Worm (Caenorhabditis elegans): Measurements from ENCODE around the gene C25H3.14.

C25H3.14 gene

ce11 chrII:5660736-5661734 is 33.9 kb upstream of the C25H3.14 start, which contains the start of the genes ift-43 and mdt-26 (continued):
- no peak for TF ChIP-seq Y116A8C.19 (tag; optimal IDR thresholded peaks at IDR 0.05; ENCODE audit: borderline replicate concordance)
- peak; percentile 67 for TF ChIP-seq lin-13 (GFP tag; optimal IDR thresholded peaks at IDR 0.05)
- TF ChIP-seq pqm-1 (tag; optimal IDR thresholded peaks at IDR 0.05) = no peak

- TF ChIP-seq ceh-63 (GFP tag; optimal IDR thresholded peaks at IDR 0.05) (no peak), lir-3 (tag; optimal IDR thresholded peaks at IDR 0.05; ENCODE audit: poor library complexity) (peak; percentile 35), tbx-2 (tag; optimal IDR thresholded peaks at IDR 0.05) (peak; percentile 81), nhr-12 (tag; optimal IDR thresholded peaks at IDR 0.05) (no peak), C34B4.2 (tag; optimal IDR thresholded peaks at IDR 0.05) (no peak), blmp-1 (tag; optimal IDR thresholded peaks at IDR 0.05) (peak; percentile 47), nhr-28 (tag; optimal IDR thresholded peaks at IDR 0.05) (no peak), jun-1 (tag; optimal IDR thresholded peaks at IDR 0.05) (peak; percentile 62), ztf-11 (tag; optimal IDR thresholded peaks at IDR 0.05) (peak in 1 of 2 experiments; percentile 77), unc-62 (GFP tag; optimal IDR thresholded peaks at IDR 0.05) (no peak), unc-86 (tag; optimal IDR thresholded peaks at IDR 0.05) (peak; percentile 83), grh-1 (GFP tag; IDR thresholded peaks at IDR 0.05) (peak; percentile 73), tlp-1 (tag; optimal IDR thresholded peaks at IDR 0.05) (no peak), ceh-90 (tag; optimal IDR thresholded peaks at IDR 0.05) (no peak), ama-1 (optimal IDR thresholded peaks at IDR 0.05) (peak; percentile 99), efl-1 (optimal IDR thresholded peaks at IDR 0.05) (peak; percentile 74 to 76), efl-1 (GFP tag; optimal IDR thresholded peaks at IDR 0.05 in 1 of 2) (peak; percentile 54 to 93), fkh-4 (tag; optimal IDR thresholded peaks at IDR 0.05; ENCODE audit: borderline replicate concordance) (peak; percentile 26), fos-1 (tag; optimal IDR thresholded peaks at IDR 0.05) (peak; percentile 84), ceh-8 (GFP tag; optimal IDR thresholded peaks at IDR 0.05) (peak; percentile 21), lin-13 (GFP tag; optimal IDR thresholded peaks at IDR 0.05) (peak; percentile 73), lin-39 (tag; optimal IDR thresholded peaks at IDR 0.05) (no peak), nhr-11 (tag; optimal IDR thresholded peaks at IDR 0.05) (peak; percentile 25), snpc-4 (tag; optimal IDR thresholded peaks at IDR 0.05) (peak; percentile 58), lin-15B (tag; optimal IDR thresholded peaks at IDR 0.05) (no peak), dsc-1 (tag; optimal IDR thresholded peaks at IDR 0.05) (peak; percentile 76), aha-1 (tag; optimal IDR thresholded peaks at IDR 0.05) (no peak), rnt-1 (tag; optimal IDR thresholded peaks at IDR 0.05) (peak; percentile 79), nhr-20 (tag; optimal IDR thresholded peaks at IDR 0.05) (peak; percentile 87), nhr-47 (tag; optimal IDR thresholded peaks at IDR 0.05) (peak; percentile 85), egl-27 (tag; optimal IDR thresholded peaks at IDR 0.05) (peak in 1 of 2 experiments; percentile 2), mdl-1 (tag; optimal IDR thresholded peaks at IDR 0.05) (peak in 1 of 2 experiments; percentile 53), isw-1 (GFP tag; IDR thresholded peaks at IDR 0.05) (peak; percentile 75), sox-4 (tag; optimal IDR thresholded peaks at IDR 0.05) (peak; percentile 48), sptf-1 (tag; optimal IDR thresholded peaks at IDR 0.05) (no peak), hlh-17 (GFP tag; optimal IDR thresholded peaks at IDR 0.05; ENCODE audit: borderline replicate concordance) (no peak), zip-4 (GFP tag; optimal IDR thresholded peaks at IDR 0.05) (peak; percentile 45), nhr-76 (tag; optimal IDR thresholded peaks at IDR 0.05) (peak; percentile 36), ets-5 (GFP tag; IDR thresholded peaks at IDR 0.05) (no peak), nhr-77 (tag; optimal IDR thresholded peaks at IDR 0.05) (peak; percentile 83), C04F5.9 (tag; optimal IDR thresholded peaks at IDR 0.05) (no peak), mep-1 (tag; optimal IDR thresholded peaks at IDR 0.05) (peak; percentile 67), mef-2 (tag; optimal IDR thresholded peaks at IDR 0.05) (peak; percentile 76), xbp-1 (tag; optimal IDR thresholded peaks at IDR 0.05) (peak; percentile 82), elt-2 (tag; optimal IDR thresholded peaks at IDR 0.05) (peak; percentile 80), nhr-71 (tag; optimal IDR thresholded peaks at IDR 0.05) (peak; percentile 93), nhr-19 (GFP tag; conservative IDR thresholded peaks at IDR 0.05) (peak; percentile 84)
Observed at ce11 chrII:5661735-5662177, 33.1 kb upstream of the C25H3.14 start.

Measured in whole organism, L1 larva.